Worm (Caenorhabditis elegans) whole organism, L1 larva: ENCODE results near the gene F58H1.7.

Experiments used
- ceh-82 ChIP-seq, 3 experiments: fragments of 150-350 bp in 1 of 3; sonication (generic microtip) in 2 of 3; optimal IDR thresholded peaks; 2 replicates each; lab custom pipeline; 2014 to 2017; ENCODE audit warnings: missing biosample characterization in 3 of 3, missing genetic modification characterization in 3 of 3
- dpl-1 ChIP-seq, 3 experiments: fragments of 150-350 bp in 2 of 3; sonication (generic microtip) in 1 of 3; optimal IDR thresholded peaks; 2 replicates each; lab custom pipeline; 2014 to 2017; ENCODE audit warnings: missing biosample characterization in 3 of 3, missing genetic modification characterization in 3 of 3, missing genetic modification reagents in 3 of 3
- egl-27 ChIP-seq, 2 experiments: fragments of 150-350 bp in 1 of 2; sonication (generic microtip); optimal IDR thresholded peaks; 3 replicates each; lab custom pipeline; 2017 to 2018; ENCODE audit warnings: missing biosample characterization in 2 of 2, missing genetic modification characterization in 2 of 2, missing genetic modification reagents in 2 of 2
- sptf-1 ChIP-seq: fragments of 150-350 bp; optimal IDR thresholded peaks from 2 replicates; lab custom pipeline; 2014; ENCODE audit warnings: missing biosample characterization, missing genetic modification characterization
- zag-1 ChIP-seq: fragments of 150-350 bp; optimal IDR thresholded peaks from 2 replicates; lab custom pipeline; 2014; ENCODE audit warnings: missing biosample characterization, missing genetic modification characterization

ce11 chrV:11947414-11947954, 17.1 kb downstream of the F58H1.7 start:
- no peak for TF ChIP-seq egl-27 (tag; optimal IDR thresholded peaks at IDR 0.05; lab: Kevin White, UChicago)
- TF ChIP-seq ceh-82 (tag; optimal IDR thresholded peaks at IDR 0.05; lab: Kevin White, UChicago): no peak
- TF ChIP-seq zag-1: no peak
- no peak for TF ChIP-seq dpl-1 (GFP tag; optimal IDR thresholded peaks at IDR 0.05; lab: Kevin White, UChicago)
- TF ChIP-seq sptf-1 (tag; lab: Kevin White, UChicago): no peak
